Fruit fly (Drosophila melanogaster): Measurements from ENCODE around the gene CLIP-190.
A peak's percentile ranks its signal among the peaks of the same experiment; 100 is the strongest.

Gene CLIP-190

dm6 chr2L:17449608-17450504, 65.4 kb downstream of the CLIP-190 start, which contains the start of gene dl (continued):
- no peak for TF ChIP-seq nerfin-1 (tag; optimal IDR thresholded peaks at IDR 0.05)
- TF ChIP-seq H2.0 (GFP tag; IDR thresholded peaks at IDR 0.05): no peak
- peak; percentile 33; the same call in 1 of the 2 replicates for TF ChIP-seq CG9932 (GFP tag; IDR thresholded peaks at IDR 0.05)
- no peak for TF ChIP-seq CG10321 (GFP tag; IDR thresholded peaks at IDR 0.05)
- no peak for TF ChIP-seq dysf (GFP tag; IDR thresholded peaks at IDR 0.05)
- TF ChIP-seq ci (GFP tag; IDR thresholded peaks at IDR 0.05): peak; percentile 53; the same call in 2 of the 3 replicates
- no peak for TF ChIP-seq chm (GFP tag; IDR thresholded peaks at IDR 0.05)
- peak; percentile 40 for TF ChIP-seq lab (GFP tag; optimal IDR thresholded peaks at IDR 0.05)
- TF ChIP-seq Mrtf (GFP tag; IDR thresholded peaks at IDR 0.05): no peak
- TF ChIP-seq Scr (GFP tag; IDR thresholded peaks at IDR 0.05; ENCODE audit: partially characterized antibody): peak; percentile 35; the same call in 1 of the 2 replicates
- peak; percentile 13; the same call in 1 of the 3 replicates for TF ChIP-seq CG2199 (GFP tag; IDR thresholded peaks at IDR 0.05)
- TF ChIP-seq sens (GFP tag): peak; percentile 80
- TF ChIP-seq gem (tag; optimal IDR thresholded peaks at IDR 0.05): peak; percentile 18
- TF ChIP-seq fru (optimal IDR thresholded peaks at IDR 0.05): no peak
- no peak for TF ChIP-seq pb (GFP tag; optimal IDR thresholded peaks at IDR 0.05)
- TF ChIP-seq CG6175 (GFP tag; IDR thresholded peaks at IDR 0.05): 0 out of 3 replicates have a peak, but pooled peaks have one; percentile 53
- peak; percentile 32; the same call in 1 of the 2 replicates for TF ChIP-seq rib (GFP tag; IDR thresholded peaks at IDR 0.05)
- TF ChIP-seq CG3163 (GFP tag; optimal IDR thresholded peaks at IDR 0.05): peak; percentile 90
- TF ChIP-seq ara (GFP tag; IDR thresholded peaks at IDR 0.05): 0 out of 2 replicates have a peak, but pooled peaks have one; percentile 13
- peak; percentile 18; the same call in 1 of the 2 replicates for TF ChIP-seq GATAe (GFP tag; conservative IDR thresholded peaks at IDR 0.05)
- TF ChIP-seq Drgx (GFP tag; IDR thresholded peaks at IDR 0.05): peak; percentile 68
- peak; percentile 35; the same call in 1 of the 2 replicates for TF ChIP-seq ato (GFP tag; IDR thresholded peaks at IDR 0.05; ENCODE audit: partially characterized antibody)
- TF ChIP-seq luna (GFP tag; optimal IDR thresholded peaks at IDR 0.05): no peak
- 0 out of 3 replicates have a peak, but pooled peaks have one; percentile 7 for TF ChIP-seq CG11456 (GFP tag; IDR thresholded peaks at IDR 0.05)
- peak; percentile 36; the same call in 1 of the 2 replicates for TF ChIP-seq Bgb (GFP tag; IDR thresholded peaks at IDR 0.05; ENCODE audit: partially characterized antibody)
- TF ChIP-seq repo (GFP tag; optimal IDR thresholded peaks at IDR 0.05): peak; percentile 5
- TF ChIP-seq Med (GFP tag): peak; percentile 85
- TF ChIP-seq CG12659 (GFP tag; optimal IDR thresholded peaks at IDR 0.05): peak; percentile 6
- TF ChIP-seq CG34376 (GFP tag; optimal IDR thresholded peaks at IDR 0.05): peak; percentile 46
- TF ChIP-seq Trl (optimal IDR thresholded peaks at IDR 0.05): peak; percentile 66 to 83
- TF ChIP-seq Trl (GFP tag; optimal IDR thresholded peaks at IDR 0.05): no peak
- TF ChIP-seq MESR4 (GFP tag; optimal IDR thresholded peaks at IDR 0.05): no peak
- TF ChIP-seq al (GFP tag; IDR thresholded peaks at IDR 0.05): no peak
- TF ChIP-seq CG11696 (GFP tag; IDR thresholded peaks at IDR 0.05): 0 out of 2 replicates have a peak, but pooled peaks have one; percentile 30
- peak in 1 of 2 experiments; percentile 81 for TF ChIP-seq Pdp1 (GFP tag; optimal IDR thresholded peaks at IDR 0.05)
- no peak for TF ChIP-seq CG12071 (GFP tag; optimal IDR thresholded peaks at IDR 0.05)
- no peak for TF ChIP-seq CG12299 (tag; optimal IDR thresholded peaks at IDR 0.05)
- no peak for TF ChIP-seq CG8290 (GFP tag; optimal IDR thresholded peaks at IDR 0.05)
- peak in 1 of 2 experiments; percentile 57 for TF ChIP-seq CG8290 (tag; optimal IDR thresholded peaks at IDR 0.05)
- TF ChIP-seq odd (GFP tag; optimal IDR thresholded peaks at IDR 0.05): no peak
- TF ChIP-seq slbo (GFP tag; IDR thresholded peaks at IDR 0.05): peak; percentile 28
- peak; percentile 1 for TF ChIP-seq ERR (GFP tag; optimal IDR thresholded peaks at IDR 0.05)
- TF ChIP-seq CG12769 (tag; optimal IDR thresholded peaks at IDR 0.05): peak; percentile 61
- TF ChIP-seq CG13287 (GFP tag; IDR thresholded peaks at IDR 0.05; ENCODE audit: partially characterized antibody): peak; percentile 38; the same call in 1 of the 2 replicates
- TF ChIP-seq Mes4 (GFP tag; optimal IDR thresholded peaks at IDR 0.05): no peak
- no peak for TF ChIP-seq Hand (GFP tag; optimal IDR thresholded peaks at IDR 0.05)
- TF ChIP-seq chif (GFP tag; optimal IDR thresholded peaks at IDR 0.05): no peak
- no peak; the same call in 1 of the 2 replicates for TF ChIP-seq E2f1 (GFP tag; IDR thresholded peaks at IDR 0.05)
